Fruit fly (Drosophila melanogaster): ENCODE measurements around the gene Xrcc2.

Xrcc2 gene

dm6 chrX:18509430-18509829 is 9.5 kb downstream of the Xrcc2 start:
- no peak for TF ChIP-seq pan (optimal IDR thresholded peaks at IDR 0.05)
- TF ChIP-seq Sp1 (GFP tag; optimal IDR thresholded peaks at IDR 0.05) = peak; percentile 1

- TF ChIP-seq OdsH (GFP tag; optimal IDR thresholded peaks at IDR 0.05) (no peak), GATAd (GFP tag; optimal IDR thresholded peaks at IDR 0.05) (no peak), Sp1 (GFP tag; optimal IDR thresholded peaks at IDR 0.05) (peak; percentile 30), tai (GFP tag; optimal IDR thresholded peaks at IDR 0.05) (no peak)
Measured at dm6 chrX:18510884-18511283, 11.0 kb downstream of the Xrcc2 start.

- TF ChIP-seq Dfd (GFP tag; optimal IDR thresholded peaks at IDR 0.05) = no peak
- no peak for TF ChIP-seq Rel (GFP tag; optimal IDR thresholded peaks at IDR 0.05)
- TF ChIP-seq Rel (tag; optimal IDR thresholded peaks at IDR 0.05) = peak; percentile 31
- peak; percentile 10 for TF ChIP-seq Vsx2 (GFP tag; optimal IDR thresholded peaks at IDR 0.05; ENCODE audit: partially characterized antibody)
Measured at dm6 chrX:18512271-18512679, 12.3 kb downstream of the Xrcc2 start, which contains the start of gene Ggt-1. Gene Ggt-1, minus strand, starts transcription at chrX:18512521.

dm6 chrX:18514767-18515166 is 14.8 kb downstream of the Xrcc2 start, which contains the start of gene CG6470:
Gene CG6470, minus strand, starts transcription at chrX:18514867.
- TF ChIP-seq Dif (GFP tag; optimal IDR thresholded peaks at IDR 0.05; ENCODE audit: partially characterized antibody) (no peak), Hr83 (GFP tag; optimal IDR thresholded peaks at IDR 0.05; ENCODE audit: poor library complexity, severe bottlenecking) (no peak), dmrt93B (GFP tag; optimal IDR thresholded peaks at IDR 0.05) (no peak), psq (GFP tag; optimal IDR thresholded peaks at IDR 0.05) (no peak), usp (GFP tag; optimal IDR thresholded peaks at IDR 0.05) (no peak), Myc (optimal IDR thresholded peaks at IDR 0.05) (no peak), ey (GFP tag; optimal IDR thresholded peaks at IDR 0.05) (no peak)

dm6 chrX:18515205-18515921 is 15.4 kb downstream of the Xrcc2 start, which contains the start of the genes Bx and HisRS:
Gene Bx, plus strand, starts transcription at chrX:18515428.
Gene HisRS, plus strand, starts transcription at chrX:18515428.
- TF ChIP-seq Myc (optimal IDR thresholded peaks at IDR 0.05) (peak; percentile 60), OdsH (GFP tag; optimal IDR thresholded peaks at IDR 0.05) (no peak)

dm6 chrX:18515988-18516541 is 16.1 kb downstream of the Xrcc2 start:
- TF ChIP-seq Mio (GFP tag; optimal IDR thresholded peaks at IDR 0.05) (no peak), woc (GFP tag; optimal IDR thresholded peaks at IDR 0.05) (peak; percentile 82), psq (GFP tag; optimal IDR thresholded peaks at IDR 0.05) (peak; percentile 53), Myc (optimal IDR thresholded peaks at IDR 0.05) (peak; percentile 87)

- TF ChIP-seq jim (GFP tag; optimal IDR thresholded peaks at IDR 0.05) (no peak), lola (GFP tag; optimal IDR thresholded peaks at IDR 0.05) (no peak), CG9705 (GFP tag; optimal IDR thresholded peaks at IDR 0.05) (no peak), brk (GFP tag; optimal IDR thresholded peaks at IDR 0.05) (no peak), dl (GFP tag; optimal IDR thresholded peaks at IDR 0.05; ENCODE audit: insufficient read depth in 1 of 2, partially characterized antibody in 2 of 2) (no peak), Rel (GFP tag; optimal IDR thresholded peaks at IDR 0.05) (no peak), Rel (tag; optimal IDR thresholded peaks at IDR 0.05) (no peak), Sp1 (GFP tag; optimal IDR thresholded peaks at IDR 0.05) (no peak), Mio (GFP tag; optimal IDR thresholded peaks at IDR 0.05) (no peak), dmrt93B (GFP tag; optimal IDR thresholded peaks at IDR 0.05) (no peak), tai (GFP tag; optimal IDR thresholded peaks at IDR 0.05) (no peak), ey (GFP tag; optimal IDR thresholded peaks at IDR 0.05) (no peak), Hr78 (GFP tag; optimal IDR thresholded peaks at IDR 0.05) (no peak), Abd-B (GFP tag; optimal IDR thresholded peaks at IDR 0.05) (no peak), Hr83 (GFP tag; optimal IDR thresholded peaks at IDR 0.05; ENCODE audit: poor library complexity, severe bottlenecking) (no peak), GATAd (GFP tag; optimal IDR thresholded peaks at IDR 0.05) (no peak), woc (GFP tag; optimal IDR thresholded peaks at IDR 0.05) (no peak), fru (GFP tag; optimal IDR thresholded peaks at IDR 0.05) (no peak)
Measured at dm6 chrX:18517415-18517814, 17.5 kb downstream of the Xrcc2 start.
